Fruit fly (Drosophila melanogaster) whole organism, wandering third instar larva: ENCODE data around the gene Pdhb.

Experiments
- Abd-B ChIP-seq: fragments of >200 bp; optimal IDR thresholded peaks from 2 replicates; lab custom pipeline; 2017; ENCODE audit warnings: missing biosample characterization, missing genetic modification characterization
- CG32264 ChIP-seq: fragments of 200-800 bp; sonication (Bioruptor generic); optimal IDR thresholded peaks from 2 replicates; lab custom pipeline; 2016; ENCODE audit warnings: missing biosample characterization, missing genetic modification characterization
- CG9705 ChIP-seq: fragments of 200-800 bp; sonication (Bioruptor generic); optimal IDR thresholded peaks from 2 replicates; lab custom pipeline; 2018; ENCODE audit warnings: missing biosample characterization, mild to moderate bottlenecking, missing genetic modification characterization
- Dfd ChIP-seq: fragments of >200 bp; optimal IDR thresholded peaks from 2 replicates; lab custom pipeline; 2017; ENCODE audit warnings: missing biosample characterization, missing genetic modification characterization
- Dif ChIP-seq: fragments of 200-275, 200-300 bp; sonication (Bioruptor generic); optimal IDR thresholded peaks from 2 replicates; lab custom pipeline; 2018; ENCODE audit warnings: missing biosample characterization, missing genetic modification characterization; ENCODE audit not compliant: partially characterized antibody
- HLH106 ChIP-seq: fragments of 200-800 bp; optimal IDR thresholded peaks from 3 replicates; lab custom pipeline; 2019; ENCODE audit warnings: missing biosample characterization, mild to moderate bottlenecking, missing genetic modification characterization, moderate library complexity
- Hr78 ChIP-seq: fragments of >200 bp; optimal IDR thresholded peaks from 2 replicates; lab custom pipeline; 2017; ENCODE audit warnings: missing biosample characterization, missing genetic modification characterization
- Jra ChIP-seq: sonication (Bioruptor generic); optimal IDR thresholded peaks from 2 replicates; lab custom pipeline; 2016; ENCODE audit warnings: missing biosample characterization, missing genetic modification characterization
- Mio ChIP-seq: sonication (Bioruptor generic); optimal IDR thresholded peaks from 2 replicates; lab custom pipeline; 2016; ENCODE audit warnings: missing biosample characterization, missing genetic modification characterization
- Myc ChIP-seq: fragments of >200 bp; optimal IDR thresholded peaks from 2 replicates; lab custom pipeline; 2017
- N ChIP-seq: fragments of >200 bp; optimal IDR thresholded peaks from 2 replicates; lab custom pipeline; 2018; ENCODE audit warnings: missing biosample characterization, missing external identifiers, missing genetic modification characterization
- OdsH ChIP-seq: fragments of 200-800 bp; sonication (Bioruptor generic); optimal IDR thresholded peaks from 2 replicates; lab custom pipeline; 2016; ENCODE audit warnings: missing biosample characterization, mild to moderate bottlenecking, missing genetic modification characterization
- Rel ChIP-seq, 2 experiments: fragments of 200-800 bp; sonication (Bioruptor generic) in 1 of 2; optimal IDR thresholded peaks; 2 replicates in 1 of 2; 3 replicates in 1 of 2; lab custom pipeline; 2016 to 2019; ENCODE audit warnings: mild to moderate bottlenecking in 2 of 2, missing biosample characterization in 2 of 2, missing genetic modification characterization in 2 of 2, moderate library complexity in 1 of 2
- Sp1 ChIP-seq: fragments of 200-800 bp; sonication (Bioruptor generic); optimal IDR thresholded peaks from 3 replicates; lab custom pipeline; 2019; ENCODE audit warnings: missing biosample characterization, mild to moderate bottlenecking, missing genetic modification characterization, moderate library complexity
- Vsx2 ChIP-seq: fragments of 200-300, 225-300 bp; sonication (Bioruptor generic); optimal IDR thresholded peaks from 2 replicates; lab custom pipeline; 2018; ENCODE audit warnings: missing biosample characterization, missing genetic modification characterization; ENCODE audit not compliant: partially characterized antibody
- brk ChIP-seq: fragments of 200-800 bp; sonication (Bioruptor generic); optimal IDR thresholded peaks from 2 replicates; lab custom pipeline; 2016; ENCODE audit warnings: missing biosample characterization, mild to moderate bottlenecking, missing genetic modification characterization
- dl ChIP-seq, 2 experiments: fragments of 175-275, 200-275 bp in 1 of 2; fragments of 200-275 bp in 1 of 2; sonication (Bioruptor generic); optimal IDR thresholded peaks; lab custom pipeline; 2018; ENCODE audit warnings: mild to moderate bottlenecking in 2 of 2, missing biosample characterization in 2 of 2, missing genetic modification characterization in 2 of 2, moderate library complexity in 2 of 2; ENCODE audit not compliant: partially characterized antibody in 2 of 2, insufficient read depth in 1 of 2
- dmrt93B ChIP-seq: fragments of 200-800 bp; sonication (Bioruptor generic); optimal IDR thresholded peaks from 2 replicates; lab custom pipeline; 2018; ENCODE audit warnings: missing biosample characterization, mild to moderate bottlenecking, missing genetic modification characterization
- dsf ChIP-seq: sonication (Bioruptor generic); optimal IDR thresholded peaks from 2 replicates; lab custom pipeline; 2016; ENCODE audit warnings: missing biosample characterization, missing genetic modification characterization, borderline replicate concordance
- ey ChIP-seq: fragments of 200-800 bp; sonication (Bioruptor generic); optimal IDR thresholded peaks from 2 replicates; lab custom pipeline; 2016; ENCODE audit warnings: missing biosample characterization, missing genetic modification characterization
- foxo ChIP-seq, 2 experiments: fragments of 200-800 bp; sonication (Bioruptor generic); optimal IDR thresholded peaks; 2 replicates in 1 of 2; 3 replicates in 1 of 2; lab custom pipeline; 2016 to 2017; ENCODE audit warnings: missing biosample characterization in 2 of 2, missing genetic modification characterization in 2 of 2
- fru ChIP-seq: fragments of 200-800 bp; sonication (Bioruptor generic); optimal IDR thresholded peaks from 3 replicates; lab custom pipeline; 2016; ENCODE audit warnings: missing biosample characterization, mild to moderate bottlenecking, missing genetic modification characterization
- h ChIP-seq: fragments of 200-800 bp; sonication (Bioruptor generic); optimal IDR thresholded peaks from 3 replicates; lab custom pipeline; 2016; ENCODE audit warnings: missing biosample characterization, mild to moderate bottlenecking, missing genetic modification characterization
- jim ChIP-seq: fragments of 175-275, 200-325 bp; sonication (Bioruptor generic); optimal IDR thresholded peaks from 2 replicates; lab custom pipeline; 2016; ENCODE audit warnings: missing biosample characterization, mild to moderate bottlenecking, missing genetic modification characterization
- lola ChIP-seq: fragments of >200 bp; optimal IDR thresholded peaks from 2 replicates; lab custom pipeline; 2017; ENCODE audit warnings: missing biosample characterization, missing genetic modification characterization
- pan ChIP-seq: fragments of >200 bp; optimal IDR thresholded peaks from 2 replicates; lab custom pipeline; 2017
- psq ChIP-seq: fragments of 200-800 bp; sonication (Bioruptor generic); optimal IDR thresholded peaks from 3 replicates; lab custom pipeline; 2017; ENCODE audit warnings: missing biosample characterization, mild to moderate bottlenecking, missing genetic modification characterization, moderate library complexity
- rgr ChIP-seq: fragments of 200-800 bp; sonication (Bioruptor generic); optimal IDR thresholded peaks from 3 replicates; lab custom pipeline; 2016; ENCODE audit warnings: missing biosample characterization, mild to moderate bottlenecking, missing genetic modification characterization
- sage ChIP-seq: fragments of 200-800 bp; sonication (Bioruptor generic); optimal IDR thresholded peaks from 2 replicates; lab custom pipeline; 2016; ENCODE audit warnings: missing biosample characterization, mild to moderate bottlenecking, missing genetic modification characterization
- sv ChIP-seq: fragments of 200-800 bp; sonication (Bioruptor generic); optimal IDR thresholded peaks from 3 replicates; lab custom pipeline; 2016; ENCODE audit warnings: missing biosample characterization, missing genetic modification characterization
- tai ChIP-seq: sonication (Bioruptor generic); optimal IDR thresholded peaks from 2 replicates; lab custom pipeline; 2016; ENCODE audit warnings: missing biosample characterization, missing genetic modification characterization
- usp ChIP-seq: fragments of >200 bp; optimal IDR thresholded peaks from 2 replicates; lab custom pipeline; 2017; ENCODE audit warnings: missing biosample characterization, missing genetic modification characterization
- woc ChIP-seq: sonication (Bioruptor generic); optimal IDR thresholded peaks from 2 replicates; lab custom pipeline; 2016; ENCODE audit warnings: missing biosample characterization, mild to moderate bottlenecking, missing genetic modification characterization

Pdhb gene

dm6 chr3R:29130902-29131621 lies 18.2 kb downstream of the Pdhb start, which contains the start of the genes dgt6 and Vha100-1:
TSS of gene dgt6 (minus strand) at chr3R:29130972.
TSS of gene Vha100-1 (plus strand) at chr3R:29131193.
- peak; percentile 29 for TF ChIP-seq Sp1 (GFP tag; lab: Kevin White, UChicago)
- no peak for TF ChIP-seq Rel (GFP tag; optimal IDR thresholded peaks at IDR 0.05; lab: Kevin White, UChicago)
- peak; percentile 45 for TF ChIP-seq Rel (tag; optimal IDR thresholded peaks at IDR 0.05; lab: Kevin White, UChicago)
- TF ChIP-seq CG9705 (GFP tag; lab: Kevin White, UChicago) = peak; percentile 28
- TF ChIP-seq sage (GFP tag; lab: Kevin White, UChicago) = no peak
- TF ChIP-seq HLH106 (tag; lab: Kevin White, UChicago) = peak; percentile 34
- no peak for TF ChIP-seq dmrt93B
- TF ChIP-seq, all 38 proteins: peak for 4

- TF ChIP-seq woc (GFP tag; lab: Kevin White, UChicago) = no peak
- no peak for TF ChIP-seq jim (GFP tag; lab: Kevin White, UChicago)
- peak; percentile 26 for TF ChIP-seq Myc (lab: Kevin White, UChicago)
Observed at dm6 chr3R:29138407-29138806, 25.5 kb downstream of the Pdhb start, which contains the start of the genes Alg13 and superdeath. TSS of gene Alg13 (minus strand) at chr3R:29138573. TSS of gene superdeath (plus strand) at chr3R:29138662.

dm6 chr3R:29138961-29139527 lies 26.2 kb downstream of the Pdhb start:
- TF ChIP-seq Hr78 (GFP tag; lab: Kevin White, UChicago) (no peak), ey (no peak), Myc (lab: Kevin White, UChicago) (no peak)

dm6 chr3R:29139767-29140755 lies 27.2 kb downstream of the Pdhb start:
- TF ChIP-seq Sp1 (GFP tag; lab: Kevin White, UChicago) = no peak
- no peak for TF ChIP-seq woc (GFP tag; lab: Kevin White, UChicago)
- TF ChIP-seq Abd-B (GFP tag; lab: Kevin White, UChicago) = no peak
- TF ChIP-seq Rel (GFP tag; optimal IDR thresholded peaks at IDR 0.05; lab: Kevin White, UChicago) = no peak
- peak; percentile 88 for TF ChIP-seq Rel (tag; optimal IDR thresholded peaks at IDR 0.05; lab: Kevin White, UChicago)

- TF ChIP-seq Myc (lab: Kevin White, UChicago) (no peak), Jra (GFP tag; lab: Kevin White, UChicago) (no peak), brk (GFP tag; lab: Kevin White, UChicago) (no peak), dsf (no peak), fru (GFP tag; lab: Kevin White, UChicago) (no peak), Abd-B (GFP tag; lab: Kevin White, UChicago) (no peak), Sp1 (GFP tag; lab: Kevin White, UChicago) (no peak), Vsx2 (GFP tag; lab: Kevin White, UChicago) (no peak), Mio (GFP tag; lab: Kevin White, UChicago) (no peak), sage (GFP tag; lab: Kevin White, UChicago) (no peak), dmrt93B (no peak), pan (no peak), CG9705 (GFP tag; lab: Kevin White, UChicago) (no peak)
- TF ChIP-seq, all 38 proteins: peak for 0
Observed at dm6 chr3R:29146710-29147109, 33.8 kb downstream of the Pdhb start, which contains the start of gene CG14511. TSS of gene CG14511 (minus strand) at chr3R:29146893.

dm6 chr3R:29148072-29148471 lies 35.2 kb downstream of the Pdhb start, which contains the start of the genes CG11882 and Pglym78:
TSS of gene CG11882 (minus strand) at chr3R:29148172.
TSS of gene Pglym78 (plus strand) at chr3R:29148248.
- TF ChIP-seq sage (GFP tag; lab: Kevin White, UChicago) (no peak), N (GFP tag; lab: Kevin White, UChicago) (no peak), tai (GFP tag; lab: Kevin White, UChicago) (no peak), foxo (GFP tag; optimal IDR thresholded peaks at IDR 0.05; lab: Kevin White, UChicago) (peak in 1 of 2 experiments; percentile 73), Sp1 (GFP tag; lab: Kevin White, UChicago) (peak; percentile 30), Vsx2 (GFP tag; lab: Kevin White, UChicago) (no peak), psq (GFP tag; lab: Kevin White, UChicago) (peak; percentile 26), HLH106 (tag; lab: Kevin White, UChicago) (peak; percentile 1), h (GFP tag; lab: Kevin White, UChicago) (no peak), ey (peak; percentile 43), sv (peak; percentile 19), Dfd (GFP tag; lab: Kevin White, UChicago) (no peak), rgr (peak; percentile 51), OdsH (GFP tag; lab: Kevin White, UChicago) (peak; percentile 38), Dif (GFP tag; lab: Kevin White, UChicago) (peak; percentile 13), lola (GFP tag; lab: Kevin White, UChicago) (no peak), Rel (GFP tag; optimal IDR thresholded peaks at IDR 0.05; lab: Kevin White, UChicago) (no peak), Rel (tag; optimal IDR thresholded peaks at IDR 0.05; lab: Kevin White, UChicago) (peak; percentile 80), CG32264 (GFP tag; lab: Kevin White, UChicago) (no peak), dl (GFP tag; optimal IDR thresholded peaks at IDR 0.05; lab: Kevin White, UChicago; ENCODE audit: insufficient read depth in 1 of 2, partially characterized antibody in 2 of 2) (peak in 1 of 2 experiments; percentile 40), pan (no peak), usp (GFP tag; lab: Kevin White, UChicago) (no peak), brk (GFP tag; lab: Kevin White, UChicago) (no peak)
